Worm (Caenorhabditis elegans): ENCODE data around the gene ZK892.3.

DNA sequence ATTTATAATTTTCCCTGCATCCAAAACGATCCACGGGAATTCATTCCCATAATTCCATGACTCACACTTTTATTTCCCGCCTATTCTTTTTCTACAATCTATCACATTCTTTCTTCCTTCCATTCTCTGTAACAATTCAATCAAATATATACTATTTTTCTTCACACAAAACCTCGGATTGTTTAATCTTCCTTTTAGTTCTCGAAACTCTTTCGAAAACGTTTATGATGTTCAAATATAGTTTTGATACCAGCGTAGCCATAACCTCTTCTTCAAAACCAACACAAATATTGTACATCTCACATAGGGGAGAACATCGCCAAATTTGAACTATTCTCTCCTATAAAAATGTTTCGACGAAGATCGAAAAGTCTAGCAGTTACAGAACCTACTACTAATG lies 10.8 kb upstream of the ZK892.3 start, which contains the start of gene lec-3:
- TF ChIP-seq ets-4 (GFP tag; optimal IDR thresholded peaks at IDR 0.05) (no peak), ama-1 (optimal IDR thresholded peaks at IDR 0.05) (no peak), ama-1 (GFP tag; optimal IDR thresholded peaks at IDR 0.05) (no peak), lsl-1 (GFP tag; optimal IDR thresholded peaks at IDR 0.05) (no peak), attf-3 (GFP tag; conservative IDR thresholded peaks at IDR 0.05) (no peak), dpff-1 (tag; optimal IDR thresholded peaks at IDR 0.05) (no peak), bed-1 (GFP tag; IDR thresholded peaks at IDR 0.05) (no peak), Y53F4B.3 (GFP tag; IDR thresholded peaks at IDR 0.05) (no peak), Y56A3A.18 (GFP tag; IDR thresholded peaks at IDR 0.05) (no peak)

Data from whole organism, young adult.